Worm (Caenorhabditis elegans): ENCODE data around the gene seb-3.

DNA sequence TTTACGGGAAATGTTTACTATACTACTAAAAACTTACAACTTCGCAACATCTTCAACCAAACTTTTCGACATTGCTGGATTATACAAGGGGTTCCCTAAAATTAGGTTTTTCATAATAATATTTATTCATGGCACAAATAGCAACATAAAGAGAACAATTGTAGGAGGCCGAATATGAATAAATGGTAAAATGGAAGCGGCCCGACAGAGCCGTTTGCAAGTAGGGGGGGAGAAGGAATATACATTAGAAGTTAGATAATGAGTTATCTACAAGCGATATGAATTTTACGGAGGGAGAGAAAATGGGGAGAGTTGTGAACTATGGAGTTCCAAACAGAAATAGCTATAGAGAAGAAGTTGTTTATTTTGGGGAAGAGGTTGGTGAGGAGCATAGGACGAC is 34.2 kb downstream of the seb-3 start, which contains the start of gene fbxa-96:
- no peak for TF ChIP-seq pha-4 (tag; optimal IDR thresholded peaks at IDR 0.05)
- no peak for TF ChIP-seq egl-44 (GFP tag; IDR thresholded peaks at IDR 0.05)
- no peak for TF ChIP-seq unc-62 (GFP tag; optimal IDR thresholded peaks at IDR 0.05)
- TF ChIP-seq snpc-1.1 (tag; optimal IDR thresholded peaks at IDR 0.05; ENCODE audit: insufficient read depth), result no peak

All from whole organism, young adult.